Fruit fly (Drosophila melanogaster) whole organism, embryonic: ENCODE measurements around the gene tws.

Experiments used
- CG10543 ChIP-seq: fragments of 200-800 bp; sonication (Bioruptor generic); optimal IDR thresholded peaks from 3 replicates; lab custom pipeline; 2017; ENCODE audit warnings: missing biosample characterization, mild to moderate bottlenecking, missing genetic modification characterization, moderate library complexity
- CG11723 ChIP-seq: fragments of 200-800 bp; sonication (Bioruptor generic); optimal IDR thresholded peaks from 2 replicates; lab custom pipeline; 2017; ENCODE audit warnings: missing biosample characterization, mild to moderate bottlenecking, missing genetic modification characterization
- CG12769 ChIP-seq: fragments of 200-800 bp; sonication (Bioruptor generic); optimal IDR thresholded peaks from 2 replicates; lab custom pipeline; 2019; ENCODE audit warnings: missing biosample characterization, mild to moderate bottlenecking, missing genetic modification characterization, moderate library complexity
- CG13894 ChIP-seq: fragments of 200-800 bp; sonication (Bioruptor generic); optimal IDR thresholded peaks from 3 replicates; lab custom pipeline; 2018; ENCODE audit warnings: missing biosample characterization, mild to moderate bottlenecking, missing genetic modification characterization, moderate library complexity
- CG14050 ChIP-seq: fragments of 200-800 bp; sonication (Bioruptor generic); IDR thresholded peaks from 3 replicates; pipeline ENCODE4 v1.3.6; 2022; ENCODE audit warnings: missing biosample characterization, missing genetic modification characterization
- CG1529 ChIP-seq: fragments of 200-800 bp; sonication (Bioruptor generic); optimal IDR thresholded peaks from 3 replicates; lab custom pipeline; 2018; ENCODE audit warnings: missing biosample characterization, missing genetic modification characterization
- CG1603 ChIP-seq: fragments of 200-800 bp; sonication (Bioruptor generic); optimal IDR thresholded peaks from 2 replicates; lab custom pipeline; 2019; ENCODE audit warnings: missing biosample characterization, mild to moderate bottlenecking, missing genetic modification characterization, moderate library complexity
- CG17612 ChIP-seq: fragments of 200-800 bp; sonication (Bioruptor generic); IDR thresholded peaks from 2 replicates; pipeline ENCODE4 v1.3.6; 2022; ENCODE audit warnings: missing biosample characterization, missing genetic modification characterization
- CG17912 ChIP-seq: fragments of 200-800 bp; sonication (Bioruptor generic); optimal IDR thresholded peaks from 2 replicates; lab custom pipeline; 2018; ENCODE audit warnings: missing biosample characterization, mild to moderate bottlenecking, missing genetic modification characterization
- CG2116 ChIP-seq: fragments of 200-800 bp; sonication (Bioruptor generic); optimal IDR thresholded peaks from 3 replicates; lab custom pipeline; 2018; ENCODE audit warnings: missing biosample characterization, mild to moderate bottlenecking, missing genetic modification characterization
- CG30431 ChIP-seq: fragments of 200-800 bp; sonication (Bioruptor generic); optimal IDR thresholded peaks from 2 replicates; lab custom pipeline; 2017; ENCODE audit warnings: missing biosample characterization, missing genetic modification characterization
- CG3065 ChIP-seq: fragments of 200-800 bp; sonication (Bioruptor generic); optimal IDR thresholded peaks from 2 replicates; lab custom pipeline; 2016; ENCODE audit warnings: missing biosample characterization, missing genetic modification characterization
- CG31365 ChIP-seq: fragments of 200-800 bp; sonication (Bioruptor generic); optimal IDR thresholded peaks from 2 replicates; lab custom pipeline; 2018; ENCODE audit warnings: missing biosample characterization, mild to moderate bottlenecking, missing genetic modification characterization
- CG34224 ChIP-seq: fragments of 200-800 bp; sonication (Bioruptor generic); IDR thresholded peaks from 3 replicates; pipeline ENCODE4 v1.3.6; 2022; ENCODE audit warnings: missing biosample characterization, missing genetic modification characterization; ENCODE audit not compliant: partially characterized antibody
- CG5245 ChIP-seq: fragments of 200-800 bp; sonication (Bioruptor generic); optimal IDR thresholded peaks from 3 replicates; lab custom pipeline; 2016; ENCODE audit warnings: missing biosample characterization, missing genetic modification characterization
- CG6854 ChIP-seq: fragments of 200-800 bp; sonication (Bioruptor generic); optimal IDR thresholded peaks from 3 replicates; lab custom pipeline; 2017; ENCODE audit warnings: missing biosample characterization, mild to moderate bottlenecking, missing genetic modification characterization
- CG7928 ChIP-seq: fragments of 200-800 bp; sonication (Bioruptor generic); optimal IDR thresholded peaks from 2 replicates; lab custom pipeline; 2017; ENCODE audit warnings: missing biosample characterization, mild to moderate bottlenecking, missing genetic modification characterization
- CrebB ChIP-seq: fragments of 200-800 bp; sonication (Bioruptor generic); optimal IDR thresholded peaks from 3 replicates; lab custom pipeline; 2018; ENCODE audit warnings: missing biosample characterization, mild to moderate bottlenecking, missing genetic modification characterization
- D19A ChIP-seq: fragments of 200-800 bp; optimal IDR thresholded peaks from 3 replicates; lab custom pipeline; 2019; ENCODE audit warnings: missing biosample characterization, mild to moderate bottlenecking, missing genetic modification characterization, moderate library complexity
- D19B ChIP-seq: fragments of 200-800 bp; sonication (Bioruptor generic); optimal IDR thresholded peaks from 2 replicates; lab custom pipeline; 2017; ENCODE audit warnings: missing biosample characterization, mild to moderate bottlenecking, missing genetic modification characterization
- Dref ChIP-seq: fragments of 200-800 bp; sonication (Bioruptor generic); IDR thresholded peaks from 2 replicates; pipeline ENCODE4 v1.3.6; 2022; ENCODE audit warnings: missing biosample characterization, missing genetic modification characterization
- Fer1 ChIP-seq: fragments of 200-800 bp; sonication (Bioruptor generic); optimal IDR thresholded peaks from 2 replicates; lab custom pipeline; 2017; ENCODE audit warnings: missing biosample characterization, mild to moderate bottlenecking, missing genetic modification characterization
- HHEX ChIP-seq: fragments of 200-800 bp; sonication (Bioruptor generic); optimal IDR thresholded peaks from 3 replicates; lab custom pipeline; 2017; ENCODE audit warnings: missing biosample characterization, mild to moderate bottlenecking, missing genetic modification characterization, missing genetic modification reagents
- HLH3B ChIP-seq: fragments of 200-800 bp; sonication (Bioruptor generic); IDR thresholded peaks from 2 replicates; pipeline ENCODE4 v1.3.6; 2022; ENCODE audit warnings: missing biosample characterization, missing genetic modification characterization
- Hr39 ChIP-seq: fragments of >200 bp; optimal IDR thresholded peaks from 2 replicates; lab custom pipeline; 2017
- Lhr ChIP-seq: fragments of 200-800 bp; sonication (Bioruptor generic); optimal IDR thresholded peaks from 3 replicates; lab custom pipeline; 2017; ENCODE audit warnings: mild to moderate bottlenecking, missing biosample characterization, missing genetic modification reagents, missing genetic modification characterization
- MBD-R2 ChIP-seq: fragments of 200-800 bp; sonication (Bioruptor generic); IDR thresholded peaks from 2 replicates; pipeline ENCODE4 v1.3.6; 2022; ENCODE audit warnings: missing biosample characterization, missing genetic modification characterization
- MTF-1 ChIP-seq: fragments of 200-800 bp; sonication (Bioruptor generic); optimal IDR thresholded peaks from 2 replicates; lab custom pipeline; 2018; ENCODE audit warnings: missing biosample characterization, mild to moderate bottlenecking, missing genetic modification characterization, borderline replicate concordance
- Mad ChIP-seq: fragments of 200-800 bp; sonication (Bioruptor generic); optimal IDR thresholded peaks from 2 replicates; lab custom pipeline; 2016; ENCODE audit warnings: missing biosample characterization, missing genetic modification characterization
- Rfx ChIP-seq: fragments of 200-800 bp; sonication (Bioruptor generic); IDR thresholded peaks from 2 replicates; pipeline ENCODE4 v1.3.6; 2022; ENCODE audit warnings: missing biosample characterization, missing genetic modification characterization
- Ssrp ChIP-seq: fragments of 200-800 bp; sonication (Bioruptor generic); optimal IDR thresholded peaks from 2 replicates; lab custom pipeline; 2018; ENCODE audit warnings: missing biosample characterization, mild to moderate bottlenecking, missing genetic modification characterization, moderate library complexity
- ab ChIP-seq: fragments of 200-800 bp; sonication (Bioruptor generic); optimal IDR thresholded peaks from 2 replicates; lab custom pipeline; 2016; ENCODE audit warnings: missing biosample characterization, missing genetic modification characterization
- abd-A ChIP-seq: fragments of 200-800 bp; sonication (Bioruptor generic); optimal IDR thresholded peaks from 3 replicates; lab custom pipeline; 2019; ENCODE audit warnings: missing biosample characterization, mild to moderate bottlenecking, missing genetic modification characterization, moderate library complexity
- ara ChIP-seq: fragments of 200-800 bp; sonication (Bioruptor generic); IDR thresholded peaks from 2 replicates; pipeline ENCODE4 v1.3.6; 2022; ENCODE audit warnings: missing biosample characterization, missing genetic modification characterization
- bcd ChIP-seq: fragments of 200-800 bp; sonication (Bioruptor generic); optimal IDR thresholded peaks from 2 replicates; lab custom pipeline; 2017; ENCODE audit warnings: missing biosample characterization, mild to moderate bottlenecking, missing genetic modification characterization
- chm ChIP-seq: fragments of 200-800 bp; sonication (Bioruptor generic); IDR thresholded peaks from 2 replicates; pipeline ENCODE4 v1.3.6; 2022; ENCODE audit warnings: missing biosample characterization, missing genetic modification characterization
- her ChIP-seq: fragments of 200-800 bp; sonication (Bioruptor generic); optimal IDR thresholded peaks from 2 replicates; lab custom pipeline; 2016; ENCODE audit warnings: missing biosample characterization, missing genetic modification characterization
- ind ChIP-seq: fragments of 200-800 bp; sonication (Bioruptor generic); optimal IDR thresholded peaks from 3 replicates; lab custom pipeline; 2016; ENCODE audit warnings: missing biosample characterization, missing genetic modification characterization
- lola ChIP-seq, 3 experiments: fragments of >200 bp in 2 of 3; fragments of 200-800 bp in 1 of 3; sonication (Bioruptor generic) in 1 of 3; optimal IDR thresholded peaks; 2 replicates each; lab custom pipeline; 2017 to 2019; ENCODE audit warnings: missing biosample characterization in 3 of 3, missing genetic modification characterization in 3 of 3, mild to moderate bottlenecking in 1 of 3, moderate library complexity in 1 of 3
- onecut ChIP-seq: fragments of 200-800 bp; sonication (Bioruptor generic); IDR thresholded peaks from 2 replicates; pipeline ENCODE4 v1.3.6; 2022; ENCODE audit warnings: missing biosample characterization, missing genetic modification characterization
- otp ChIP-seq: fragments of 200-800 bp; sonication (Bioruptor generic); IDR thresholded peaks from 3 replicates; pipeline ENCODE4, ENCODE4 v1.3.6; 2022; ENCODE audit warnings: missing biosample characterization, missing genetic modification characterization
- pb ChIP-seq: fragments of 200-800 bp; sonication (Bioruptor generic); optimal IDR thresholded peaks from 3 replicates; lab custom pipeline; 2016; ENCODE audit warnings: missing biosample characterization, missing genetic modification characterization
- scrt ChIP-seq: fragments of 200-800 bp; sonication (Bioruptor generic); optimal IDR thresholded peaks from 2 replicates; lab custom pipeline; 2018; ENCODE audit warnings: missing biosample characterization, mild to moderate bottlenecking, missing genetic modification characterization, moderate library complexity
- sisA ChIP-seq: fragments of 200-800 bp; sonication (Bioruptor generic); IDR thresholded peaks from 2 replicates; pipeline ENCODE4 v1.3.6; 2022; ENCODE audit warnings: missing biosample characterization, missing genetic modification characterization
- stc ChIP-seq: fragments of 200-800 bp; sonication (Bioruptor generic); IDR thresholded peaks from 2 replicates; pipeline ENCODE4 v1.3.6; 2022; ENCODE audit warnings: missing biosample characterization, missing genetic modification characterization
- sug ChIP-seq: fragments of 200-800 bp; optimal IDR thresholded peaks from 2 replicates; lab custom pipeline; 2019; ENCODE audit warnings: missing biosample characterization, mild to moderate bottlenecking, missing genetic modification characterization, moderate library complexity
- tgo ChIP-seq: fragments of 200-800 bp; sonication (Bioruptor generic); IDR thresholded peaks from 3 replicates; pipeline ENCODE4 v1.3.6; 2022; ENCODE audit warnings: missing biosample characterization, missing genetic modification characterization
- vfl ChIP-seq: fragments of 200-800 bp; sonication (Bioruptor generic); optimal IDR thresholded peaks from 2 replicates; lab custom pipeline; 2016; ENCODE audit warnings: missing biosample characterization, missing genetic modification characterization
- zf30C ChIP-seq: fragments of 200-800 bp; sonication (Bioruptor generic); optimal IDR thresholded peaks from 3 replicates; lab custom pipeline; 2018; ENCODE audit warnings: missing biosample characterization, mild to moderate bottlenecking, missing genetic modification characterization
- zfh2 ChIP-seq: fragments of 200-800 bp; sonication (Bioruptor generic); optimal IDR thresholded peaks from 2 replicates; lab custom pipeline; 2016; ENCODE audit warnings: missing biosample characterization, missing genetic modification characterization

The tws gene

dm6 chr3R:10087206-10087927, 52.2 kb downstream of the tws start (continued):
- peak; percentile 24 for TF ChIP-seq scrt
- no peak for TF ChIP-seq CG1529 (GFP tag; lab: Kevin White, UChicago)
- TF ChIP-seq bcd (GFP tag; lab: Kevin White, UChicago) = peak; percentile 77
- TF ChIP-seq zf30C (GFP tag; lab: Kevin White, UChicago) = no peak
- TF ChIP-seq CG14050 (GFP tag; lab: Robert Waterston, UW) = peak; percentile 39; the same call in 2 of the 3 replicates
- peak; percentile 69 for TF ChIP-seq HLH3B
- peak; percentile 44 for TF ChIP-seq Ssrp (tag; lab: Kevin White, UChicago)
- TF ChIP-seq ara = peak; percentile 40; the same call in 1 of the 2 replicates
- TF ChIP-seq CG5245 (GFP tag; lab: Kevin White, UChicago) = peak; percentile 12
- peak; percentile 59 for TF ChIP-seq ab (GFP tag; lab: Kevin White, UChicago)
- TF ChIP-seq Lhr (GFP tag; lab: Kevin White, UChicago) = no peak
- peak; percentile 54 for TF ChIP-seq CG11723
- TF ChIP-seq her (GFP tag; lab: Kevin White, UChicago) = peak; percentile 69
- no peak for TF ChIP-seq CG17912 (GFP tag; lab: Kevin White, UChicago)
- peak; percentile 56 for TF ChIP-seq Mad
- no peak for TF ChIP-seq chm
- no peak for TF ChIP-seq CG13894 (tag; lab: Kevin White, UChicago)
- TF ChIP-seq stc = peak; percentile 76
- TF ChIP-seq CrebB (tag; lab: Kevin White, UChicago) = no peak
- TF ChIP-seq CG6854 (GFP tag; lab: Kevin White, UChicago) = peak; percentile 52
- TF ChIP-seq vfl (GFP tag; lab: Kevin White, UChicago) = no peak
- peak; percentile 77 for TF ChIP-seq Rfx (GFP tag; lab: Robert Waterston, UW)
- TF ChIP-seq onecut (GFP tag; lab: Robert Waterston, UW) = no peak
- TF ChIP-seq CG12769 = peak; percentile 34
- TF ChIP-seq zfh2 (GFP tag; lab: Kevin White, UChicago) = peak; percentile 71
- 0 out of 2 replicates have a peak, but pooled peaks have one; percentile 32 for TF ChIP-seq CG17612
- TF ChIP-seq MTF-1 (GFP tag; lab: Kevin White, UChicago) = no peak
- peak; percentile 32 for TF ChIP-seq CG2116 (GFP tag; lab: Kevin White, UChicago)
- TF ChIP-seq pb (GFP tag; lab: Kevin White, UChicago) = peak; percentile 41
- TF ChIP-seq Dref = no peak
- TF ChIP-seq lola (GFP tag; optimal IDR thresholded peaks at IDR 0.05; lab: Kevin White, UChicago) = no peak
- peak; percentile 46 for TF ChIP-seq sug (tag; lab: Kevin White, UChicago)
- TF ChIP-seq otp (GFP tag; lab: Robert Waterston, UW) = no peak
- peak; percentile 39 for TF ChIP-seq D19B (GFP tag; lab: Kevin White, UChicago)
- TF ChIP-seq CG31365 = no peak
- TF ChIP-seq sisA (GFP tag; lab: Robert Waterston, UW) = peak; percentile 76
- TF ChIP-seq abd-A (tag; lab: Kevin White, UChicago) = peak; percentile 87
- TF ChIP-seq Hr39 (lab: Kevin White, UChicago) = no peak
- no peak for TF ChIP-seq D19A (tag; lab: Kevin White, UChicago)
- peak; percentile 46 for TF ChIP-seq CG30431 (GFP tag; lab: Kevin White, UChicago)
- TF ChIP-seq ind (GFP tag; lab: Kevin White, UChicago) = peak; percentile 83
- TF ChIP-seq MBD-R2 (GFP tag; lab: Robert Waterston, UW) = peak; percentile 45; the same call in 1 of the 2 replicates
- TF ChIP-seq CG1603 (tag; lab: Kevin White, UChicago) = peak; percentile 61
- no peak for TF ChIP-seq CG3065
- TF ChIP-seq CG7928 (GFP tag; lab: Kevin White, UChicago) = no peak
- TF ChIP-seq Fer1 = peak; percentile 28
- TF ChIP-seq HHEX (GFP tag; lab: Kevin White, UChicago) = peak; percentile 64
- no peak for TF ChIP-seq CG10543
- TF ChIP-seq CG34224 (GFP tag; lab: Robert Waterston, UW) = no peak
- peak; percentile 74 for TF ChIP-seq tgo
